Fruit fly (Drosophila melanogaster): ENCODE results near the gene CG14961.

Gene CG14961

dm6 chr3L:3353297-3353696 lies 23.4 kb downstream of the CG14961 start:
- TF ChIP-seq dmrt93B (GFP tag; optimal IDR thresholded peaks at IDR 0.05) (no peak), brk (GFP tag; optimal IDR thresholded peaks at IDR 0.05) (no peak), Hnf4 (GFP tag; optimal IDR thresholded peaks at IDR 0.05) (no peak), Jra (GFP tag; optimal IDR thresholded peaks at IDR 0.05) (no peak), Dif (GFP tag; optimal IDR thresholded peaks at IDR 0.05; ENCODE audit: partially characterized antibody) (no peak), CrebA (GFP tag; optimal IDR thresholded peaks at IDR 0.05; ENCODE audit: borderline replicate concordance) (no peak), Dfd (GFP tag; optimal IDR thresholded peaks at IDR 0.05) (no peak)

- TF ChIP-seq Abd-B (GFP tag; optimal IDR thresholded peaks at IDR 0.05) = no peak
- no peak for TF ChIP-seq Rel (GFP tag; optimal IDR thresholded peaks at IDR 0.05)
- peak; percentile 64 for TF ChIP-seq Rel (tag; optimal IDR thresholded peaks at IDR 0.05)
- no peak for TF ChIP-seq HLH106 (tag; optimal IDR thresholded peaks at IDR 0.05)
These were observed 39.4 kb downstream of the CG14961 start, which contains the start of gene Drs for dm6 chr3L:3369256-3369655. Gene Drs, plus strand, starts transcription at chr3L:3369556.

dm6 chr3L:3373994-3374623 lies 44.2 kb downstream of the CG14961 start, which contains the start of the genes Ythdc1 and CG12010:
Gene Ythdc1, minus strand, starts transcription at chr3L:3374170.
Gene CG12010, plus strand, starts transcription at chr3L:3374282.
- TF ChIP-seq Rel (GFP tag; optimal IDR thresholded peaks at IDR 0.05) (no peak), Rel (tag; optimal IDR thresholded peaks at IDR 0.05) (peak; percentile 31), Myc (optimal IDR thresholded peaks at IDR 0.05) (peak; percentile 78), sage (GFP tag; optimal IDR thresholded peaks at IDR 0.05) (no peak), Hr78 (GFP tag; optimal IDR thresholded peaks at IDR 0.05) (no peak)

dm6 chr3L:3376551-3376950 lies 46.7 kb downstream of the CG14961 start, which contains the start of gene CG12012:
Gene CG12012, plus strand, starts transcription at chr3L:3376757.
- TF ChIP-seq Myc (optimal IDR thresholded peaks at IDR 0.05) (no peak), br (GFP tag; optimal IDR thresholded peaks at IDR 0.05) (peak; percentile 47)

dm6 chr3L:3377247-3377964 lies 47.5 kb downstream of the CG14961 start:
- no peak for TF ChIP-seq dsf (GFP tag; optimal IDR thresholded peaks at IDR 0.05; ENCODE audit: borderline replicate concordance)
- TF ChIP-seq Rel (GFP tag; optimal IDR thresholded peaks at IDR 0.05) = no peak
- peak; percentile 78 for TF ChIP-seq Rel (tag; optimal IDR thresholded peaks at IDR 0.05)
- TF ChIP-seq OdsH (GFP tag; optimal IDR thresholded peaks at IDR 0.05) = no peak
- no peak for TF ChIP-seq Vsx2 (GFP tag; optimal IDR thresholded peaks at IDR 0.05; ENCODE audit: partially characterized antibody)
- TF ChIP-seq sv (GFP tag; optimal IDR thresholded peaks at IDR 0.05) = no peak
- no peak for TF ChIP-seq brk (GFP tag; optimal IDR thresholded peaks at IDR 0.05)
- no peak for TF ChIP-seq Hr78 (GFP tag; optimal IDR thresholded peaks at IDR 0.05)

dm6 chr3L:3377965-3378292 lies 48.1 kb downstream of the CG14961 start, which contains the start of gene Ids:
Gene Ids, plus strand, starts transcription at chr3L:3378268.
- peak; percentile 82 for TF ChIP-seq ey (GFP tag; optimal IDR thresholded peaks at IDR 0.05)
- TF ChIP-seq Mio (GFP tag; optimal IDR thresholded peaks at IDR 0.05) = no peak
- TF ChIP-seq psq (GFP tag; optimal IDR thresholded peaks at IDR 0.05) = peak; percentile 71
- peak; percentile 15 for TF ChIP-seq sv (GFP tag; optimal IDR thresholded peaks at IDR 0.05)
- peak; percentile 29 for TF ChIP-seq sage (GFP tag; optimal IDR thresholded peaks at IDR 0.05)
- TF ChIP-seq Jra (GFP tag; optimal IDR thresholded peaks at IDR 0.05) = no peak
- TF ChIP-seq Hnf4 (GFP tag; optimal IDR thresholded peaks at IDR 0.05) = peak; percentile 78
- TF ChIP-seq woc (GFP tag; optimal IDR thresholded peaks at IDR 0.05) = peak; percentile 50
- peak; percentile 44 to 85 for TF ChIP-seq foxo (GFP tag; optimal IDR thresholded peaks at IDR 0.05)
- TF ChIP-seq Hr78 (GFP tag; optimal IDR thresholded peaks at IDR 0.05) = no peak
- peak; percentile 82 for TF ChIP-seq h (GFP tag; optimal IDR thresholded peaks at IDR 0.05)
- no peak for TF ChIP-seq N (GFP tag; optimal IDR thresholded peaks at IDR 0.05)
- TF ChIP-seq CG32264 (GFP tag; optimal IDR thresholded peaks at IDR 0.05) = peak; percentile 67
- TF ChIP-seq OdsH (GFP tag; optimal IDR thresholded peaks at IDR 0.05) = peak; percentile 84
- TF ChIP-seq br (GFP tag; optimal IDR thresholded peaks at IDR 0.05) = peak; percentile 75
- TF ChIP-seq HLH106 (tag; optimal IDR thresholded peaks at IDR 0.05) = peak; percentile 75
- peak; percentile 87 for TF ChIP-seq rgr (GFP tag; optimal IDR thresholded peaks at IDR 0.05)
- peak; percentile 83 for TF ChIP-seq fru (GFP tag; optimal IDR thresholded peaks at IDR 0.05)
- TF ChIP-seq jim (GFP tag; optimal IDR thresholded peaks at IDR 0.05) = no peak
- TF ChIP-seq Hr83 (GFP tag; optimal IDR thresholded peaks at IDR 0.05; ENCODE audit: poor library complexity, severe bottlenecking) = no peak
- peak; percentile 65 for TF ChIP-seq Sp1 (GFP tag; optimal IDR thresholded peaks at IDR 0.05)
- no peak for TF ChIP-seq Rel (GFP tag; optimal IDR thresholded peaks at IDR 0.05)
- no peak for TF ChIP-seq Rel (tag; optimal IDR thresholded peaks at IDR 0.05)

All from whole organism, wandering third instar larva.